Fruit fly (Drosophila melanogaster): ENCODE data around the gene dmrt99B.
A peak's percentile ranks its signal among the peaks of the same experiment; 100 is the strongest.

dmrt99B gene

dm6 chr3R:29737891-29738290 lies 45.5 kb downstream of the dmrt99B start, which contains the start of gene Gnpnat (continued):
- TF ChIP-seq CG10366 (GFP tag; IDR thresholded peaks at IDR 0.05) (no peak), danr (GFP tag; IDR thresholded peaks at IDR 0.05) (no peak), H15 (GFP tag; IDR thresholded peaks at IDR 0.05) (no peak), CG9797 (GFP tag; optimal IDR thresholded peaks at IDR 0.05) (no peak), CG6175 (GFP tag; IDR thresholded peaks at IDR 0.05) (no peak), pan (optimal IDR thresholded peaks at IDR 0.05) (no peak), pan (GFP tag; optimal IDR thresholded peaks at IDR 0.05 in 1 of 2, IDR thresholded peaks at IDR 0.05 in 1 of 2) (no peak), trem (tag; optimal IDR thresholded peaks at IDR 0.05) (peak; percentile 42), bigmax (GFP tag; optimal IDR thresholded peaks at IDR 0.05) (no peak), sug (tag; optimal IDR thresholded peaks at IDR 0.05) (peak; percentile 19), CG9609 (GFP tag; optimal IDR thresholded peaks at IDR 0.05) (no peak), Dip2 (GFP tag; IDR thresholded peaks at IDR 0.05) (no peak), scrt (GFP tag; optimal IDR thresholded peaks at IDR 0.05) (peak; percentile 26), CG8290 (GFP tag; optimal IDR thresholded peaks at IDR 0.05) (no peak), CG8290 (tag; optimal IDR thresholded peaks at IDR 0.05) (no peak), vnd (GFP tag; IDR thresholded peaks at IDR 0.05; ENCODE audit: partially characterized antibody) (no peak), jumu (GFP tag; optimal IDR thresholded peaks at IDR 0.05) (peak; percentile 12), slou (GFP tag; optimal IDR thresholded peaks at IDR 0.05) (no peak), CG30431 (GFP tag; optimal IDR thresholded peaks at IDR 0.05) (peak; percentile 5), pita (GFP tag; optimal IDR thresholded peaks at IDR 0.05) (no peak), gsb-n (tag; optimal IDR thresholded peaks at IDR 0.05) (peak; percentile 60), Hey (tag; optimal IDR thresholded peaks at IDR 0.05) (no peak), CG1602 (GFP tag; optimal IDR thresholded peaks at IDR 0.05) (peak; percentile 32), CG1603 (tag; optimal IDR thresholded peaks at IDR 0.05) (peak; percentile 74), CG3838 (GFP tag; optimal IDR thresholded peaks at IDR 0.05) (no peak), Six4 (GFP tag; optimal IDR thresholded peaks at IDR 0.05) (peak; percentile 55), CG8478 (optimal IDR thresholded peaks at IDR 0.05) (no peak), Drgx (GFP tag; IDR thresholded peaks at IDR 0.05) (no peak), onecut (GFP tag; IDR thresholded peaks at IDR 0.05) (peak; percentile 58), crc (GFP tag; optimal IDR thresholded peaks at IDR 0.05) (no peak), CG11247 (GFP tag; IDR thresholded peaks at IDR 0.05) (no peak), hb (GFP tag; IDR thresholded peaks at IDR 0.05; ENCODE audit: partially characterized antibody) (no peak), nmo (GFP tag; optimal IDR thresholded peaks at IDR 0.05) (peak; percentile 54), CG12942 (GFP tag; optimal IDR thresholded peaks at IDR 0.05) (peak; percentile 4), CG3065 (GFP tag; optimal IDR thresholded peaks at IDR 0.05) (no peak), CG17612 (GFP tag; IDR thresholded peaks at IDR 0.05) (no peak), CG18599 (GFP tag; optimal IDR thresholded peaks at IDR 0.05) (peak; percentile 81), Dbx (GFP tag; IDR thresholded peaks at IDR 0.05) (no peak), gem (tag; optimal IDR thresholded peaks at IDR 0.05) (peak; percentile 83), corto (GFP tag; optimal IDR thresholded peaks at IDR 0.05) (peak; percentile 57)

- TF ChIP-seq Blimp-1 (GFP tag; optimal IDR thresholded peaks at IDR 0.05) (peak; percentile 77), Sox102F (GFP tag; optimal IDR thresholded peaks at IDR 0.05) (no peak), CHES-1-like (GFP tag; optimal IDR thresholded peaks at IDR 0.05) (no peak), lov (optimal IDR thresholded peaks at IDR 0.05) (no peak), lov (GFP tag; IDR thresholded peaks at IDR 0.05) (no peak), ci (GFP tag; IDR thresholded peaks at IDR 0.05) (no peak), gro (GFP tag; optimal IDR thresholded peaks at IDR 0.05) (no peak), CG7745 (tag; optimal IDR thresholded peaks at IDR 0.05) (no peak), Rx (GFP tag; IDR thresholded peaks at IDR 0.05) (no peak), Poxn (GFP tag; IDR thresholded peaks at IDR 0.05) (no peak), Fer1 (GFP tag; optimal IDR thresholded peaks at IDR 0.05) (no peak), gsb-n (tag; optimal IDR thresholded peaks at IDR 0.05) (no peak), Med (GFP tag) (peak; percentile 41), CG11695 (GFP tag; IDR thresholded peaks at IDR 0.05) (no peak), ap (GFP tag; IDR thresholded peaks at IDR 0.05) (no peak), CG14050 (GFP tag; IDR thresholded peaks at IDR 0.05) (no peak), stc (GFP tag; IDR thresholded peaks at IDR 0.05) (no peak), onecut (GFP tag; IDR thresholded peaks at IDR 0.05) (peak; percentile 40; the same call in 1 of the 2 replicates)
Observed at dm6 chr3R:29740078-29740477, 47.7 kb downstream of the dmrt99B start.

Measured in whole organism, embryonic.